Fruit fly (Drosophila melanogaster) whole organism, wandering third instar larva: ENCODE data around the gene PpV.

Experiments
- Abd-B ChIP-seq: fragments of >200 bp; optimal IDR thresholded peaks from 2 replicates; lab custom pipeline; 2017; ENCODE audit warnings: missing biosample characterization, missing genetic modification characterization
- Dif ChIP-seq: fragments of 200-275, 200-300 bp; sonication (Bioruptor generic); optimal IDR thresholded peaks from 2 replicates; lab custom pipeline; 2018; ENCODE audit warnings: missing biosample characterization, missing genetic modification characterization; ENCODE audit not compliant: partially characterized antibody
- GATAd ChIP-seq: sonication (Bioruptor generic); optimal IDR thresholded peaks from 2 replicates; lab custom pipeline; 2016; ENCODE audit warnings: missing biosample characterization, missing genetic modification characterization
- Rel ChIP-seq, 2 experiments: fragments of 200-800 bp; sonication (Bioruptor generic) in 1 of 2; optimal IDR thresholded peaks; 2 replicates in 1 of 2; 3 replicates in 1 of 2; lab custom pipeline; 2016 to 2019; ENCODE audit warnings: mild to moderate bottlenecking in 2 of 2, missing biosample characterization in 2 of 2, missing genetic modification characterization in 2 of 2, moderate library complexity in 1 of 2
- Sp1 ChIP-seq: fragments of 200-800 bp; sonication (Bioruptor generic); optimal IDR thresholded peaks from 3 replicates; lab custom pipeline; 2019; ENCODE audit warnings: missing biosample characterization, mild to moderate bottlenecking, missing genetic modification characterization, moderate library complexity
- sage ChIP-seq: fragments of 200-800 bp; sonication (Bioruptor generic); optimal IDR thresholded peaks from 2 replicates; lab custom pipeline; 2016; ENCODE audit warnings: missing biosample characterization, mild to moderate bottlenecking, missing genetic modification characterization
- sv ChIP-seq: fragments of 200-800 bp; sonication (Bioruptor generic); optimal IDR thresholded peaks from 3 replicates; lab custom pipeline; 2016; ENCODE audit warnings: missing biosample characterization, missing genetic modification characterization
- usp ChIP-seq: fragments of >200 bp; optimal IDR thresholded peaks from 2 replicates; lab custom pipeline; 2017; ENCODE audit warnings: missing biosample characterization, missing genetic modification characterization

DNA sequence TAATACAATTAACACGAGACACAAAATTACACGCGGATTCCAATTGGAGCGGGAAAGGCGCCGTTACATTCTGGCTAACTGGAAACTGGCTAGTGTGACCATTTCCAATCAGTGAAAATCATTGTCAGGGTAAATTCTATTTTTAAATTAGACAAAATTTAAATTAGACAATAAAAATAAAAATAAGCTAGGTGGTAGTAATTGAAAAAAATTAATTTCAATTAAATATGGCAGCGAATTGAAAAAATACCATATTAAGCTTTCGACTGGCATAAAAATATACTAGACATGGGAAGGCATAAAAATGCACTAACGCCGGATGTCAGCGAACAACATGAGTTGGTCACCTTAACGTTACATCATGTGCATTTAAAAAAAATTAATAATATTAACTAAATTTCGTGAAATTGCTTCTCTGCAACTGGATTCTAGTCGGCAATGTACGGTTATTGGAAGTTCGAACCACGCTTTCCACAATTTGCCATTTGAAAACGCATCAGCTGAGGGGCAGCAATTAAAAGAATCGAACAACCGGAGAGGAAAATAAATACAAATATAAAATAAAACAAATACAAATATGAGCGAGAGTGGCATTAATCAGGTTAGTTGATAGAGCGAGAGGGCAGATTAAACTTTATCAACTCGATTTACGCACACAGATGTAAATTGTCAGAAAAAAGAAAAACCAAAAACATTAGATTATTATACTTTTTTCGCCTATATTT lies 6.9 kb downstream of the PpV start, which contains the start of the genes swa and Marf:
- TF ChIP-seq sv (GFP tag; lab: Kevin White, UChicago) (no peak), Dif (GFP tag; lab: Kevin White, UChicago) (no peak), usp (GFP tag; lab: Kevin White, UChicago) (no peak), Rel (GFP tag; optimal IDR thresholded peaks at IDR 0.05; lab: Kevin White, UChicago) (no peak), Rel (tag; optimal IDR thresholded peaks at IDR 0.05; lab: Kevin White, UChicago) (no peak), Abd-B (no peak), GATAd (no peak), Sp1 (GFP tag; lab: Kevin White, UChicago) (no peak), sage (GFP tag; lab: Kevin White, UChicago) (no peak)
